Worm (Caenorhabditis elegans) whole organism, dauer: Measurements from ENCODE around the gene srb-6.

Experiments
- unc-62 ChIP-seq: sonication (generic microtip); optimal IDR thresholded peaks from 2 replicates; lab custom pipeline; 2017; ENCODE audit warnings: missing biosample characterization, missing genetic modification reagents, missing genetic modification characterization

srb-6 gene

ce11 chrII:10194605-10195004 is at the start of gene srb-6:
TSS of gene srb-6 (plus strand) at chrII:10194905.
- TF ChIP-seq unc-62 (GFP tag; lab: Kevin White, UChicago): no peak

- TF ChIP-seq unc-62 (GFP tag; lab: Kevin White, UChicago): no peak
Measured at ce11 chrII:10146488-10146887, 48.2 kb upstream of the srb-6 start, which contains the start of gene pax-3. TSS of gene pax-3 (plus strand) at chrII:10146570.

- TF ChIP-seq unc-62 (GFP tag; lab: Kevin White, UChicago): no peak
Measured at ce11 chrII:10147502-10147901, 47.2 kb upstream of the srb-6 start.

ce11 chrII:10155106-10155505 is 39.6 kb upstream of the srb-6 start, which contains the start of gene nlp-63:
TSS of gene nlp-63 (plus strand) at chrII:10155406.
- no peak for TF ChIP-seq unc-62 (GFP tag; lab: Kevin White, UChicago)

ce11 chrII:10162785-10163184 is 31.9 kb upstream of the srb-6 start:
- TF ChIP-seq unc-62 (GFP tag; lab: Kevin White, UChicago): no peak

ce11 chrII:10164137-10164536 is 30.6 kb upstream of the srb-6 start:
- no peak for TF ChIP-seq unc-62 (GFP tag; lab: Kevin White, UChicago)

ce11 chrII:10166365-10166764 is 28.3 kb upstream of the srb-6 start:
- no peak for TF ChIP-seq unc-62 (GFP tag; lab: Kevin White, UChicago)

ce11 chrII:10167731-10168130 is 27.0 kb upstream of the srb-6 start:
- TF ChIP-seq unc-62 (GFP tag; lab: Kevin White, UChicago): no peak

ce11 chrII:10168905-10169782 is 25.6 kb upstream of the srb-6 start, which contains the start of gene daf-19:
TSS of gene daf-19 (minus strand) at chrII:10169346.
- no peak for TF ChIP-seq unc-62 (GFP tag; lab: Kevin White, UChicago)

- TF ChIP-seq unc-62 (GFP tag; lab: Kevin White, UChicago): no peak
Measured at ce11 chrII:10170837-10171318, 23.8 kb upstream of the srb-6 start, which contains the start of gene gpd-4. TSS of gene gpd-4 (plus strand) at chrII:10171268.

ce11 chrII:10172436-10172973 is 22.2 kb upstream of the srb-6 start, which contains the start of gene wbp-11:
TSS of gene wbp-11 (plus strand) at chrII:10172923.
- TF ChIP-seq unc-62 (GFP tag; lab: Kevin White, UChicago): no peak

ce11 chrII:10174338-10174737 is 20.4 kb upstream of the srb-6 start, which contains the start of gene F33H1.4:
TSS of gene F33H1.4 (plus strand) at chrII:10174648.
- no peak for TF ChIP-seq unc-62 (GFP tag; lab: Kevin White, UChicago)

ce11 chrII:10182634-10183033 is 12.1 kb upstream of the srb-6 start, which contains the start of gene srd-1:
TSS of gene srd-1 (minus strand) at chrII:10182734.
- TF ChIP-seq unc-62 (GFP tag; lab: Kevin White, UChicago): no peak

- TF ChIP-seq unc-62 (GFP tag; lab: Kevin White, UChicago): no peak
Measured at ce11 chrII:10187808-10188207, 6.9 kb upstream of the srb-6 start, which contains the start of gene srd-2. TSS of gene srd-2 (minus strand) at chrII:10187908.

- no peak for TF ChIP-seq unc-62 (GFP tag; lab: Kevin White, UChicago)
Measured at ce11 chrII:10189369-10189768, 5.3 kb upstream of the srb-6 start, which contains the start of gene cdc-25.4. TSS of gene cdc-25.4 (minus strand) at chrII:10189469.

ce11 chrII:10192207-10192606 is 2.5 kb upstream of the srb-6 start, which contains the start of gene R05H5.7:
TSS of gene R05H5.7 (plus strand) at chrII:10192507.
- no peak for TF ChIP-seq unc-62 (GFP tag; lab: Kevin White, UChicago)
